Worm (Caenorhabditis elegans) whole organism, young adult: ENCODE measurements around the gene C06E4.3.
A peak's percentile ranks its signal among the peaks of the same experiment; 100 is the strongest.

ENCODE experiments used
- B0019.2 ChIP-seq: fragments of 200-800 bp; sonication (Bioruptor generic); conservative IDR thresholded peaks from 2 replicates; pipeline ENCODE4 v1.3.6; 2022; ENCODE audit warnings: missing genetic modification reagents, missing genetic modification characterization, missing compliant biosample characterization
- B0035.1 ChIP-seq: sonication (generic microtip); optimal IDR thresholded peaks from 2 replicates; lab custom pipeline; 2016; ENCODE audit warnings: missing genetic modification characterization, mild to moderate bottlenecking, missing compliant biosample characterization, missing genotype, missing genetic modification reagents
- B0336.3 ChIP-seq: fragments of 200-800 bp; sonication (Bioruptor generic); IDR thresholded peaks from 2 replicates; pipeline ENCODE4 v1.3.6; 2022; ENCODE audit warnings: missing genetic modification characterization, missing compliant biosample characterization
- C17E4.6 ChIP-seq: fragments of 200-800 bp; sonication (Bioruptor generic); IDR thresholded peaks from 2 replicates; pipeline ENCODE4 v1.3.6; 2022; ENCODE audit warnings: missing genetic modification reagents, missing genetic modification characterization, missing compliant biosample characterization
- D2030.7 ChIP-seq: fragments of 200-800 bp; sonication (Bioruptor generic); IDR thresholded peaks from 2 replicates; pipeline ENCODE4 v1.3.6; 2022; ENCODE audit warnings: missing genetic modification reagents, missing genetic modification characterization, missing compliant biosample characterization
- F10E7.11 ChIP-seq: sonication (generic microtip); optimal IDR thresholded peaks from 2 replicates; lab custom pipeline; 2017; ENCODE audit warnings: mild to moderate bottlenecking, missing genetic modification characterization, moderate library complexity, missing compliant biosample characterization
- F39B2.1 ChIP-seq: fragments of 200-800 bp; sonication (Bioruptor generic); IDR thresholded peaks from 2 replicates; pipeline ENCODE4 v1.3.6; 2022; ENCODE audit warnings: missing genetic modification reagents, missing genetic modification characterization, missing compliant biosample characterization
- K11D2.4 ChIP-seq: fragments of 200-800 bp; sonication (Bioruptor generic); IDR thresholded peaks from 2 replicates; pipeline ENCODE4 v1.3.6; 2022; ENCODE audit warnings: missing genetic modification reagents, missing genetic modification characterization, missing compliant biosample characterization
- Y53G8AR.9 ChIP-seq: fragments of 200-800 bp; sonication (Bioruptor generic); conservative IDR thresholded peaks from 2 replicates; pipeline ENCODE4 v1.3.6; 2022; ENCODE audit warnings: missing genetic modification reagents, missing genetic modification characterization, missing compliant biosample characterization
- ama-1 ChIP-seq, 3 experiments: fragments of 150-350 bp in 1 of 3; sonication (generic microtip) in 2 of 3; optimal IDR thresholded peaks; 2 replicates each; lab custom pipeline; 2014 to 2018; ENCODE audit warnings: missing biosample characterization in 2 of 3, missing genetic modification characterization in 2 of 3, missing genetic modification reagents in 2 of 3
- attf-5 ChIP-seq: fragments of 200-800 bp; sonication (Bioruptor generic); optimal IDR thresholded peaks from 2 replicates; lab custom pipeline; 2018; ENCODE audit warnings: mild to moderate bottlenecking, missing genetic modification characterization, missing compliant biosample characterization
- attf-6 ChIP-seq: fragments of 200-800 bp; sonication (Bioruptor generic); IDR thresholded peaks from 2 replicates; pipeline ENCODE4 v1.3.6; 2022; ENCODE audit warnings: missing genetic modification reagents, missing genetic modification characterization, missing compliant biosample characterization
- bed-1 ChIP-seq: fragments of 200-800 bp; sonication (Bioruptor generic); IDR thresholded peaks from 2 replicates; pipeline ENCODE4 v1.3.6; 2022; ENCODE audit warnings: missing genetic modification reagents, missing genetic modification characterization, missing compliant biosample characterization
- cebp-2 ChIP-seq: fragments of 200-800 bp; sonication (Bioruptor generic); IDR thresholded peaks from 2 replicates; pipeline ENCODE4 v1.3.6; 2022; ENCODE audit warnings: missing genetic modification characterization, missing compliant biosample characterization
- ceh-100 ChIP-seq: fragments of 200-800 bp; sonication (Bioruptor generic); IDR thresholded peaks from 2 replicates; pipeline ENCODE4 v1.3.6; 2022; ENCODE audit warnings: missing genetic modification reagents, missing genetic modification characterization, missing compliant biosample characterization
- ceh-27 ChIP-seq: fragments of 200-800 bp; sonication (Bioruptor generic); optimal IDR thresholded peaks from 2 replicates; lab custom pipeline; 2018; ENCODE audit warnings: mild to moderate bottlenecking, missing genetic modification characterization, moderate library complexity, missing compliant biosample characterization
- ceh-40 ChIP-seq: fragments of 200-800 bp; sonication (Bioruptor generic); IDR thresholded peaks from 2 replicates; pipeline ENCODE4 v1.3.6; 2022; ENCODE audit warnings: missing genetic modification characterization, missing compliant biosample characterization
- ceh-79 ChIP-seq: sonication (generic microtip); optimal IDR thresholded peaks from 2 replicates; lab custom pipeline; 2017; ENCODE audit warnings: mild to moderate bottlenecking, missing genetic modification characterization, missing compliant biosample characterization
- ceh-91 ChIP-seq: fragments of 200-800 bp; sonication (Bioruptor generic); IDR thresholded peaks from 2 replicates; pipeline ENCODE4 v1.3.6; 2022; ENCODE audit warnings: missing genetic modification reagents, missing genetic modification characterization, missing compliant biosample characterization
- dox-1 ChIP-seq: fragments of 200-800 bp; sonication (Bioruptor generic); IDR thresholded peaks from 2 replicates; pipeline ENCODE4 v1.3.6; 2022; ENCODE audit warnings: missing genetic modification reagents, missing genetic modification characterization, missing compliant biosample characterization
- efl-1 ChIP-seq: fragments of 150-350 bp; optimal IDR thresholded peaks from 2 replicates; lab custom pipeline; 2014; ENCODE audit warnings: missing biosample characterization, missing genetic modification reagents, missing genetic modification characterization
- egl-44 ChIP-seq: fragments of 200-800 bp; sonication (Bioruptor generic); IDR thresholded peaks from 2 replicates; pipeline ENCODE4 v1.3.6; 2022; ENCODE audit warnings: missing genetic modification reagents, missing genetic modification characterization, missing compliant biosample characterization
- ets-4 ChIP-seq: fragments of 200-800 bp; sonication (Bioruptor generic); optimal IDR thresholded peaks from 2 replicates; lab custom pipeline; 2018; ENCODE audit warnings: mild to moderate bottlenecking, missing genetic modification characterization, missing compliant biosample characterization
- him-1 ChIP-seq: sonication (generic microtip); optimal IDR thresholded peaks from 2 replicates; lab custom pipeline; 2016; ENCODE audit warnings: missing genotype, missing genetic modification reagents, missing genetic modification characterization, missing compliant biosample characterization
- hmg-1.2 ChIP-seq: fragments of 200-800 bp; sonication (Bioruptor generic); IDR thresholded peaks from 2 replicates; pipeline ENCODE4 v1.3.6; 2022; ENCODE audit warnings: missing genetic modification reagents, missing genetic modification characterization, missing compliant biosample characterization
- hrde-1 ChIP-seq: sonication (generic microtip); optimal IDR thresholded peaks from 2 replicates; lab custom pipeline; 2016; ENCODE audit warnings: missing genetic modification characterization, mild to moderate bottlenecking, missing compliant biosample characterization, moderate library complexity, missing genotype, missing genetic modification reagents, borderline replicate concordance
- lin-35 ChIP-seq, 3 experiments: fragments of 150-350 bp in 2 of 3; sonication (generic microtip) in 1 of 3; optimal IDR thresholded peaks; 2 replicates each; lab custom pipeline; 2014 to 2018; ENCODE audit warnings: missing biosample characterization in 3 of 3, missing genetic modification characterization in 3 of 3, missing genetic modification reagents in 3 of 3
- lin-40 ChIP-seq: sonication (generic microtip); optimal IDR thresholded peaks from 2 replicates; lab custom pipeline; 2016; ENCODE audit warnings: missing genetic modification characterization, mild to moderate bottlenecking, missing compliant biosample characterization, missing genotype, missing genetic modification reagents
- lir-1 ChIP-seq: fragments of 200-800 bp; sonication (Bioruptor generic); conservative IDR thresholded peaks from 2 replicates; pipeline ENCODE4 v1.3.6; 2022; ENCODE audit warnings: missing genetic modification reagents, missing genetic modification characterization, missing compliant biosample characterization
- mel-28 ChIP-seq: sonication (generic microtip); optimal IDR thresholded peaks from 2 replicates; lab custom pipeline; 2016; ENCODE audit warnings: borderline replicate concordance, mild to moderate bottlenecking, missing genetic modification characterization, missing compliant biosample characterization
- nfyb-1 ChIP-seq: fragments of 200-800 bp; sonication (Bioruptor generic); IDR thresholded peaks from 2 replicates; pipeline ENCODE4 v1.3.6; 2022; ENCODE audit warnings: missing genetic modification reagents, missing genetic modification characterization, missing compliant biosample characterization
- nhr-120 ChIP-seq: fragments of 200-800 bp; sonication (Bioruptor generic); IDR thresholded peaks from 2 replicates; pipeline ENCODE4 v1.3.6; 2022; ENCODE audit warnings: missing genetic modification characterization, missing compliant biosample characterization
- nhr-179 ChIP-seq: sonication (generic microtip); optimal IDR thresholded peaks from 2 replicates; lab custom pipeline; 2016; ENCODE audit warnings: mild to moderate bottlenecking, missing genetic modification characterization, missing compliant biosample characterization
- nhr-80 ChIP-seq: sonication (generic microtip); optimal IDR thresholded peaks from 2 replicates; lab custom pipeline; 2016; ENCODE audit warnings: missing genetic modification characterization, missing compliant biosample characterization
- pbrm-1 ChIP-seq: fragments of 200-800 bp; sonication (Bioruptor generic); IDR thresholded peaks from 2 replicates; pipeline ENCODE4 v1.3.6; 2022; ENCODE audit warnings: missing genetic modification reagents, missing genetic modification characterization, missing compliant biosample characterization
- pha-4 ChIP-seq: fragments of 150-350 bp; sonication (generic microtip); optimal IDR thresholded peaks from 2 replicates; lab custom pipeline; 2014; ENCODE audit warnings: missing biosample characterization, missing genetic modification reagents, missing genetic modification characterization
- rpc-1 ChIP-seq, 2 experiments: fragments of 150-350 bp in 1 of 2; sonication (generic microtip) in 1 of 2; optimal IDR thresholded peaks; 2 replicates each; lab custom pipeline; 2014 to 2018; ENCODE audit warnings: missing biosample characterization in 1 of 2, missing genetic modification characterization in 1 of 2, missing genetic modification reagents in 1 of 2, missing genotype in 1 of 2
- snpc-1.1 ChIP-seq: sonication (generic microtip); optimal IDR thresholded peaks from 2 replicates; lab custom pipeline; 2017; ENCODE audit warnings: missing genetic modification characterization, mild to moderate bottlenecking, missing compliant biosample characterization, antibody characterized with exemption, moderate library complexity, missing genotype, missing genetic modification reagents; ENCODE audit not compliant: insufficient read depth
- snpc-1.3 ChIP-seq: sonication (generic microtip); optimal IDR thresholded peaks from 2 replicates; lab custom pipeline; 2017; ENCODE audit warnings: missing genetic modification characterization, mild to moderate bottlenecking, missing compliant biosample characterization, antibody characterized with exemption, moderate library complexity, missing genotype, missing genetic modification reagents; ENCODE audit not compliant: insufficient read depth
- sptf-2 ChIP-seq: fragments of 200-800 bp; sonication (Bioruptor generic); optimal IDR thresholded peaks from 2 replicates; lab custom pipeline; 2018; ENCODE audit warnings: mild to moderate bottlenecking, missing genetic modification characterization, missing compliant biosample characterization
- tbx-9 ChIP-seq: sonication (generic microtip); optimal IDR thresholded peaks from 2 replicates; lab custom pipeline; 2016; ENCODE audit warnings: borderline replicate concordance, missing genetic modification characterization, inconsistent platforms, missing compliant biosample characterization
- unc-130 ChIP-seq: sonication (generic microtip); optimal IDR thresholded peaks from 2 replicates; lab custom pipeline; 2016; ENCODE audit warnings: missing genetic modification reagents, missing genetic modification characterization, missing compliant biosample characterization
- xnd-1 ChIP-seq: sonication (generic microtip); optimal IDR thresholded peaks from 2 replicates; lab custom pipeline; 2016; ENCODE audit warnings: missing genotype, missing genetic modification reagents, missing genetic modification characterization, missing compliant biosample characterization

Gene C06E4.3

ce11 chrIV:7230198-7230597, 30.5 kb upstream of the C06E4.3 start, which contains the start of gene cap-1 (continued):
- TF ChIP-seq ceh-91 (no peak), rpc-1 (optimal IDR thresholded peaks at IDR 0.05; lab: Kevin White, UChicago) (no peak), rpc-1 (tag; optimal IDR thresholded peaks at IDR 0.05; lab: Kevin White, UChicago) (no peak), him-1 (tag; lab: Kevin White, UChicago) (no peak), C17E4.6 (GFP tag; lab: Robert Waterston, UW) (no peak), pha-4 (tag; lab: Kevin White, UChicago) (no peak), nhr-120 (GFP tag; lab: Robert Waterston, UW) (no peak), attf-6 (GFP tag; lab: Robert Waterston, UW) (no peak), tbx-9 (tag; lab: Kevin White, UChicago) (no peak), dox-1 (GFP tag; lab: Robert Waterston, UW) (peak; percentile 67), snpc-1.3 (peak; percentile 41), ets-4 (GFP tag; lab: Kevin White, UChicago) (no peak), cebp-2 (no peak), hmg-1.2 (GFP tag; lab: Robert Waterston, UW) (no peak), lin-35 (GFP tag; optimal IDR thresholded peaks at IDR 0.05; lab: Kevin White, UChicago) (no peak)

- TF ChIP-seq xnd-1 (tag; lab: Kevin White, UChicago) = no peak
- no peak for TF ChIP-seq K11D2.4 (GFP tag; lab: Robert Waterston, UW)
- TF ChIP-seq ama-1 (optimal IDR thresholded peaks at IDR 0.05; lab: Kevin White, UChicago) = no peak
- no peak for TF ChIP-seq ama-1 (GFP tag; optimal IDR thresholded peaks at IDR 0.05; lab: Kevin White, UChicago)
- no peak for TF ChIP-seq nhr-179 (tag; lab: Kevin White, UChicago)
- no peak for TF ChIP-seq D2030.7 (GFP tag; lab: Robert Waterston, UW)
- TF ChIP-seq ceh-40 (GFP tag; lab: Robert Waterston, UW) = no peak
- no peak for TF ChIP-seq unc-130
- TF ChIP-seq efl-1 (GFP tag; lab: Kevin White, UChicago) = no peak
- TF ChIP-seq F10E7.11 (tag; lab: Kevin White, UChicago) = no peak
- TF ChIP-seq ceh-79 (tag; lab: Kevin White, UChicago) = no peak
- TF ChIP-seq bed-1 (GFP tag; lab: Robert Waterston, UW) = no peak
- TF ChIP-seq nhr-80 (tag; lab: Kevin White, UChicago) = no peak
- TF ChIP-seq hmg-1.2 (GFP tag; lab: Robert Waterston, UW) = no peak
- no peak for TF ChIP-seq F39B2.1 (GFP tag; lab: Robert Waterston, UW)
- no peak for TF ChIP-seq hrde-1 (tag; lab: Kevin White, UChicago)
- no peak for TF ChIP-seq ceh-100 (GFP tag; lab: Robert Waterston, UW)
- no peak for TF ChIP-seq ceh-27 (GFP tag; lab: Kevin White, UChicago)
- TF ChIP-seq, all 124 proteins: peak for 0
Observed at ce11 chrIV:7230935-7231334, 29.7 kb upstream of the C06E4.3 start, which contains the start of gene D2024.4. D2024.4 (plus strand) TSS chrIV:7231235.

DNA sequence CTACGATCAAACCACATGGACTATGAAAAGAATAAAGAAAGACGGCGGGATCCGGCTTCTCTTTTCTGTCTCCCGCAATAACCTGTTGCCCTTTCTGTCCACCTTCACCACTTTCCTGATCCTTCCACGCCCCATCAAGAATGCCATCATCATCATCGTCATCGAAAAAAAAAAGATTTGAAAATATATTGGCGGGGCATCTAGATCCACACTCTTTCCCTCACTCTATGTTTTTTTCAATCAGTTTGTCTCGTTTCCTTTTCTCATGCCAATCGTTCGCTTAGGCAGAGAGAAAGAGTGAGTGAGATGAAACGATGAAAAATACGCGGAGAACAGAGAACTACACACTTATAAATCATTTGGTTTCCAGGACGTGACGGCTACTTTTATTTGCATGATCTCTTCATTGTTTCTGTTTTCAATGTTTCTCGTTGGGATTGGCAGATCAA, 27.1 kb upstream of the C06E4.3 start:
- TF ChIP-seq K11D2.4 (GFP tag; lab: Robert Waterston, UW) (0 out of 2 replicates have a peak, but pooled peaks have one; percentile 30), snpc-1.1 (tag; lab: Kevin White, UChicago) (no peak)

DNA sequence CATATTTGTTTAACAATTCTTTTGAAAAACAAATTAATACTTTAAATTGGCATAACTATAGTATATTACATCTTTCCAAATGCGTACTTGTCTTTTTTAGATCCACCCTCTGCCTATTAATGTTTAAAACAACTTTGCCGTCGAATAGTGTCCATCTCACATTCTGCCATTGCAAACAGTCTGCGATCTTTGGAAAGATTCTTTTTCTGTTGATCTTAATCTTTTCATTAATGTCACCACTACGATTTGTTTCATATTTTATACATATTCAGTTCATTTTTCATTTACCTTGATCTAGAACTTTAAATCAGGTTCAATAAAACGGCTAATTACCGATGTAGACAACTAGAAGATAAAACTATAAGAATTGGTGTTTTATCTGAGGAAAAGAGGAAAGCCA, 26.1 kb upstream of the C06E4.3 start:
- no peak for TF ChIP-seq ceh-79 (tag; lab: Kevin White, UChicago)
- TF ChIP-seq pbrm-1 = no peak
- TF ChIP-seq F10E7.11 (tag; lab: Kevin White, UChicago) = no peak
- TF ChIP-seq B0336.3 (GFP tag; lab: Robert Waterston, UW) = no peak
- TF ChIP-seq lin-40 (tag; lab: Kevin White, UChicago) = no peak
- TF ChIP-seq B0019.2 (GFP tag; lab: Robert Waterston, UW) = no peak
- TF ChIP-seq lir-1 (GFP tag; lab: Robert Waterston, UW) = no peak
- TF ChIP-seq B0035.1 = no peak
- TF ChIP-seq unc-130 = no peak
- no peak for TF ChIP-seq attf-5 (GFP tag; lab: Kevin White, UChicago)
- no peak for TF ChIP-seq ceh-91
- TF ChIP-seq Y53G8AR.9 = no peak
- no peak for TF ChIP-seq nfyb-1 (GFP tag; lab: Robert Waterston, UW)
- no peak for TF ChIP-seq mel-28 (tag; lab: Kevin White, UChicago)
- TF ChIP-seq egl-44 (GFP tag; lab: Robert Waterston, UW) = no peak
- TF ChIP-seq ceh-27 (GFP tag; lab: Kevin White, UChicago) = no peak
- no peak for TF ChIP-seq sptf-2 (GFP tag; lab: Kevin White, UChicago)
